Fruit fly (Drosophila melanogaster): Measurements from ENCODE around the gene CG13405.

DNA sequence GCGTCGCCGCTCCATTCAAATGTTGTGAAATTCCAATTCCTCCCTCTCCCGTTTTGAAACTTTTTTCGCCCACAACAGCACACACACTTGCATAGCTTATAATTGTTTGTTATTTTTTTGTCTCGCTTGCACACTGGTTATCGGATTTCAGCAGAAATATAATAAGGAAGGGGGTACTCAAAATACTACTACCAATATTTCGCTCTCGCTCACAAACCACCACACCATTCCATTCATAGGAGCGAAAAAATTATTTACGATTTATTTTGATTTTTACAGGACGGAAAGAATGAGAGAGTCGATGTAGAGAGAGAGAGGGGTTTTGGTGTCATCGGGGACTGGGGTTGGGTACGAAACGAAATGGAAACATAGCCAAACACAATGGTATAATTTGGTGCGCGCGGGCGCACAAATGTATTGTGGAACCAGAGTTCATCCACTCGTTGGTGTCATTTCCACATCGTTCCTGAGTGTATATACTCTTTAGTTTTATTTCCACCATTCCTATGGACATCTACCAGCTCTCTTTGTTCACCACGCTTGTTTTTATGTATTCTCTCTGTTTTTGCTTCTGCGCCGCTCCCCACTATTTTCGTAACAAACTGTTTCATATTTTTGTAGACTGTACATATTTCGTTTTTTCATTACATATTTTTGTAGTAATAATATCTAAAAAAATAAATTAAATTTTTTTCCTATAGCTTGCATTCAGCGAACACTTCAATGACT is 34.8 kb downstream of the CG13405 start:
- TF ChIP-seq CG34367 (tag; optimal IDR thresholded peaks at IDR 0.05) (no peak), CG8159 (tag; optimal IDR thresholded peaks at IDR 0.05) (no peak), Pif1B (GFP tag; optimal IDR thresholded peaks at IDR 0.05) (no peak), Ets98B (GFP tag; IDR thresholded peaks at IDR 0.05) (no peak), D1 (tag; optimal IDR thresholded peaks at IDR 0.05) (no peak), CG14655 (GFP tag; optimal IDR thresholded peaks at IDR 0.05) (no peak), CG10348 (GFP tag; IDR thresholded peaks at IDR 0.05) (no peak), CG13204 (GFP tag; optimal IDR thresholded peaks at IDR 0.05) (no peak), CG17806 (tag; optimal IDR thresholded peaks at IDR 0.05) (no peak), CG9948 (tag; optimal IDR thresholded peaks at IDR 0.05) (no peak)
